Worm (Caenorhabditis elegans): ENCODE measurements around the gene srh-241.

- no peak for TF ChIP-seq ama-1 (optimal IDR thresholded peaks at IDR 0.05)
- no peak for TF ChIP-seq tbx-37 (GFP tag; conservative IDR thresholded peaks at IDR 0.05)
- no peak for TF ChIP-seq flt-1 (GFP tag; IDR thresholded peaks at IDR 0.05)
- TF ChIP-seq B0310.2 (tag; optimal IDR thresholded peaks at IDR 0.05) = no peak
- TF ChIP-seq tbx-11 (GFP tag; IDR thresholded peaks at IDR 0.05) = no peak
- no peak for TF ChIP-seq ceh-36 (tag; optimal IDR thresholded peaks at IDR 0.05)
- TF ChIP-seq F13C5.2 (tag; optimal IDR thresholded peaks at IDR 0.05) = no peak
- TF ChIP-seq tra-4 (tag; optimal IDR thresholded peaks at IDR 0.05) = no peak
- no peak for TF ChIP-seq hmbx-1 (tag; optimal IDR thresholded peaks at IDR 0.05)
- TF ChIP-seq pes-1 (GFP tag; IDR thresholded peaks at IDR 0.05) = no peak
- no peak for TF ChIP-seq hmg-4 (GFP tag; optimal IDR thresholded peaks at IDR 0.05)
- TF ChIP-seq sea-1 (GFP tag; conservative IDR thresholded peaks at IDR 0.05) = no peak
- no peak for TF ChIP-seq aly-1 (tag; optimal IDR thresholded peaks at IDR 0.05)
Observed at ce11 chrV:2881016-2881415, 11.6 kb upstream of the srh-241 start, which contains the start of gene ifc-1.

Data from whole organism, early embryonic.